Fruit fly (Drosophila melanogaster) whole organism, wandering third instar larva: ENCODE data around the gene CG3434.

Source experiments
- CG32264 ChIP-seq: fragments of 200-800 bp; sonication (Bioruptor generic); optimal IDR thresholded peaks from 2 replicates; lab custom pipeline; 2016; ENCODE audit warnings: missing biosample characterization, missing genetic modification characterization
- CrebA ChIP-seq: fragments of 200-800 bp; sonication (Bioruptor generic); optimal IDR thresholded peaks from 2 replicates; lab custom pipeline; 2016; ENCODE audit warnings: missing biosample characterization, mild to moderate bottlenecking, missing genetic modification characterization, borderline replicate concordance
- Dfd ChIP-seq: fragments of >200 bp; optimal IDR thresholded peaks from 2 replicates; lab custom pipeline; 2017; ENCODE audit warnings: missing biosample characterization, missing genetic modification characterization
- GATAd ChIP-seq: sonication (Bioruptor generic); optimal IDR thresholded peaks from 2 replicates; lab custom pipeline; 2016; ENCODE audit warnings: missing biosample characterization, missing genetic modification characterization
- HLH106 ChIP-seq: fragments of 200-800 bp; optimal IDR thresholded peaks from 3 replicates; lab custom pipeline; 2019; ENCODE audit warnings: missing biosample characterization, mild to moderate bottlenecking, missing genetic modification characterization, moderate library complexity
- Hnf4 ChIP-seq: fragments of 200-800 bp; sonication (Bioruptor generic); optimal IDR thresholded peaks from 2 replicates; lab custom pipeline; 2016; ENCODE audit warnings: missing biosample characterization, mild to moderate bottlenecking, missing genetic modification characterization
- Hr78 ChIP-seq: fragments of >200 bp; optimal IDR thresholded peaks from 2 replicates; lab custom pipeline; 2017; ENCODE audit warnings: missing biosample characterization, missing genetic modification characterization
- Jra ChIP-seq: sonication (Bioruptor generic); optimal IDR thresholded peaks from 2 replicates; lab custom pipeline; 2016; ENCODE audit warnings: missing biosample characterization, missing genetic modification characterization
- Myc ChIP-seq: fragments of >200 bp; optimal IDR thresholded peaks from 2 replicates; lab custom pipeline; 2017
- N ChIP-seq: fragments of >200 bp; optimal IDR thresholded peaks from 2 replicates; lab custom pipeline; 2018; ENCODE audit warnings: missing biosample characterization, missing external identifiers, missing genetic modification characterization
- OdsH ChIP-seq: fragments of 200-800 bp; sonication (Bioruptor generic); optimal IDR thresholded peaks from 2 replicates; lab custom pipeline; 2016; ENCODE audit warnings: missing biosample characterization, mild to moderate bottlenecking, missing genetic modification characterization
- Rel ChIP-seq, 2 experiments: fragments of 200-800 bp; sonication (Bioruptor generic) in 1 of 2; optimal IDR thresholded peaks; 2 replicates in 1 of 2; 3 replicates in 1 of 2; lab custom pipeline; 2016 to 2019; ENCODE audit warnings: mild to moderate bottlenecking in 2 of 2, missing biosample characterization in 2 of 2, missing genetic modification characterization in 2 of 2, moderate library complexity in 1 of 2
- Sp1 ChIP-seq: fragments of 200-800 bp; sonication (Bioruptor generic); optimal IDR thresholded peaks from 3 replicates; lab custom pipeline; 2019; ENCODE audit warnings: missing biosample characterization, mild to moderate bottlenecking, missing genetic modification characterization, moderate library complexity
- Vsx2 ChIP-seq: fragments of 200-300, 225-300 bp; sonication (Bioruptor generic); optimal IDR thresholded peaks from 2 replicates; lab custom pipeline; 2018; ENCODE audit warnings: missing biosample characterization, missing genetic modification characterization; ENCODE audit not compliant: partially characterized antibody
- br ChIP-seq: fragments of 200-800 bp; sonication (Bioruptor generic); optimal IDR thresholded peaks from 2 replicates; lab custom pipeline; 2016; ENCODE audit warnings: missing biosample characterization, missing genetic modification characterization
- brk ChIP-seq: fragments of 200-800 bp; sonication (Bioruptor generic); optimal IDR thresholded peaks from 2 replicates; lab custom pipeline; 2016; ENCODE audit warnings: missing biosample characterization, mild to moderate bottlenecking, missing genetic modification characterization
- dl ChIP-seq, 2 experiments: fragments of 175-275, 200-275 bp in 1 of 2; fragments of 200-275 bp in 1 of 2; sonication (Bioruptor generic); optimal IDR thresholded peaks; lab custom pipeline; 2018; ENCODE audit warnings: mild to moderate bottlenecking in 2 of 2, missing biosample characterization in 2 of 2, missing genetic modification characterization in 2 of 2, moderate library complexity in 2 of 2; ENCODE audit not compliant: partially characterized antibody in 2 of 2, insufficient read depth in 1 of 2
- dmrt93B ChIP-seq: fragments of 200-800 bp; sonication (Bioruptor generic); optimal IDR thresholded peaks from 2 replicates; lab custom pipeline; 2018; ENCODE audit warnings: missing biosample characterization, mild to moderate bottlenecking, missing genetic modification characterization
- dsf ChIP-seq: sonication (Bioruptor generic); optimal IDR thresholded peaks from 2 replicates; lab custom pipeline; 2016; ENCODE audit warnings: missing biosample characterization, missing genetic modification characterization, borderline replicate concordance
- foxo ChIP-seq, 2 experiments: fragments of 200-800 bp; sonication (Bioruptor generic); optimal IDR thresholded peaks; 2 replicates in 1 of 2; 3 replicates in 1 of 2; lab custom pipeline; 2016 to 2017; ENCODE audit warnings: missing biosample characterization in 2 of 2, missing genetic modification characterization in 2 of 2
- fru ChIP-seq: fragments of 200-800 bp; sonication (Bioruptor generic); optimal IDR thresholded peaks from 3 replicates; lab custom pipeline; 2016; ENCODE audit warnings: missing biosample characterization, mild to moderate bottlenecking, missing genetic modification characterization
- h ChIP-seq: fragments of 200-800 bp; sonication (Bioruptor generic); optimal IDR thresholded peaks from 3 replicates; lab custom pipeline; 2016; ENCODE audit warnings: missing biosample characterization, mild to moderate bottlenecking, missing genetic modification characterization
- jim ChIP-seq: fragments of 175-275, 200-325 bp; sonication (Bioruptor generic); optimal IDR thresholded peaks from 2 replicates; lab custom pipeline; 2016; ENCODE audit warnings: missing biosample characterization, mild to moderate bottlenecking, missing genetic modification characterization
- pan ChIP-seq: fragments of >200 bp; optimal IDR thresholded peaks from 2 replicates; lab custom pipeline; 2017
- psq ChIP-seq: fragments of 200-800 bp; sonication (Bioruptor generic); optimal IDR thresholded peaks from 3 replicates; lab custom pipeline; 2017; ENCODE audit warnings: missing biosample characterization, mild to moderate bottlenecking, missing genetic modification characterization, moderate library complexity
- sage ChIP-seq: fragments of 200-800 bp; sonication (Bioruptor generic); optimal IDR thresholded peaks from 2 replicates; lab custom pipeline; 2016; ENCODE audit warnings: missing biosample characterization, mild to moderate bottlenecking, missing genetic modification characterization
- woc ChIP-seq: sonication (Bioruptor generic); optimal IDR thresholded peaks from 2 replicates; lab custom pipeline; 2016; ENCODE audit warnings: missing biosample characterization, mild to moderate bottlenecking, missing genetic modification characterization

CG3434 gene

DNA sequence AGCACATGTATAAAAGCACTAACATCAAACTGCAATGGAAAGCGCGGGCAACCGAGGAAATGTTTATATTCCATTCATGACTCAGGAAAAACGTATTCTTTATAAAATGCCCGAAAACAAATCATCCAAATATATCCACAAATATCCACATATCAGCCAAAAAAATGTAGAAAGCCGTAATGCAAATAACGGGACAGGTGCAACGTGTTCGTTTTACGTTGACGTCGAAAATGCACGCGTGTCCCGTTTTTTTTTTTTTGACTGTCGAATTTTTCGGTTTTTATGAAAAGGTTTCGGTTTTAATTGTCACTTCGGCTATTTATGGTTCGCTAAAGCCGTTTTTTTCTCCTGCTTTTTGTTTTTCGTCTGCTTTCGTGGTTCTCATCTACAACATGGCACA lies 43.9 kb upstream of the CG3434 start:
- TF ChIP-seq jim (GFP tag; lab: Kevin White, UChicago) (no peak), Hr78 (GFP tag; lab: Kevin White, UChicago) (no peak), N (no peak), sage (GFP tag; lab: Kevin White, UChicago) (no peak), CrebA (GFP tag; lab: Kevin White, UChicago) (no peak), foxo (GFP tag; optimal IDR thresholded peaks at IDR 0.05; lab: Kevin White, UChicago) (no peak), dsf (GFP tag; lab: Kevin White, UChicago) (no peak)

dm6 chr3L:9503552-9504317 lies 43.1 kb upstream of the CG3434 start:
- no peak for TF ChIP-seq pan (lab: Kevin White, UChicago)
- peak; percentile 18 for TF ChIP-seq fru (GFP tag; lab: Kevin White, UChicago)
- TF ChIP-seq foxo (GFP tag; optimal IDR thresholded peaks at IDR 0.05; lab: Kevin White, UChicago): peak in 1 of 2 experiments; percentile 10
- TF ChIP-seq Sp1 (GFP tag; lab: Kevin White, UChicago): no peak
- no peak for TF ChIP-seq Jra (GFP tag; lab: Kevin White, UChicago)
- peak; percentile 52 for TF ChIP-seq h (GFP tag; lab: Kevin White, UChicago)
- TF ChIP-seq, all 38 proteins: peak for 3

DNA sequence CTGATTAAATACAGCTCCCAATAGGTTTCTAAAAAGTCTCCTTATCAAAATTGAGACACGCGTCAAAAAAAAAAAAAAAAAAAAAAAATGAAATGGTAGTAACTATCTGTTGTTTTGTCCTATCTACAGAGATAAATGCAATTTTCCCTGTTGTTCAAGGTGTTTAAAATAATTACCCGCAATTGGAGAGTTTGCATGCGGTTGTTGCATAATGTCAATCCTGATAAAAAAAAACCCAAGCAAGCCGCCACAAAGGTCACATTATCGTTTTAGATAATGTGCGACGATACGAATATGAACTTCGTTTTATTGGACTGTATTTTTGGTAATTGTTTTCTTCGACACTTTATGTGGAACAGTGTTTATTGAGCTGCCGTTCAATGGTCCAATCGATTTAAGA lies 42.3 kb upstream of the CG3434 start:
- TF ChIP-seq GATAd (GFP tag; lab: Kevin White, UChicago) (no peak), N (no peak), Jra (GFP tag; lab: Kevin White, UChicago) (no peak), HLH106 (tag; lab: Kevin White, UChicago) (no peak), Dfd (GFP tag; lab: Kevin White, UChicago) (no peak), Hr78 (GFP tag; lab: Kevin White, UChicago) (no peak), OdsH (GFP tag; lab: Kevin White, UChicago) (no peak), CG32264 (GFP tag; lab: Kevin White, UChicago) (no peak), Vsx2 (no peak), brk (GFP tag; lab: Kevin White, UChicago) (no peak), Myc (lab: Kevin White, UChicago) (no peak)

dm6 chr3L:9502294-9502693 lies 41.7 kb upstream of the CG3434 start:
- TF ChIP-seq foxo (GFP tag; optimal IDR thresholded peaks at IDR 0.05; lab: Kevin White, UChicago) (no peak), jim (GFP tag; lab: Kevin White, UChicago) (no peak), OdsH (GFP tag; lab: Kevin White, UChicago) (no peak), GATAd (GFP tag; lab: Kevin White, UChicago) (no peak), br (GFP tag; lab: Kevin White, UChicago) (no peak), Myc (lab: Kevin White, UChicago) (no peak), h (GFP tag; lab: Kevin White, UChicago) (no peak), CG32264 (GFP tag; lab: Kevin White, UChicago) (no peak), HLH106 (tag; lab: Kevin White, UChicago) (no peak), dl (GFP tag; optimal IDR thresholded peaks at IDR 0.05; lab: Kevin White, UChicago; ENCODE audit: insufficient read depth in 1 of 2, partially characterized antibody in 2 of 2) (no peak), Jra (GFP tag; lab: Kevin White, UChicago) (no peak), dmrt93B (GFP tag; lab: Kevin White, UChicago) (no peak), sage (GFP tag; lab: Kevin White, UChicago) (no peak), Hnf4 (GFP tag; lab: Kevin White, UChicago) (no peak), Rel (GFP tag; optimal IDR thresholded peaks at IDR 0.05; lab: Kevin White, UChicago) (no peak), Rel (tag; optimal IDR thresholded peaks at IDR 0.05; lab: Kevin White, UChicago) (no peak), fru (GFP tag; lab: Kevin White, UChicago) (no peak), woc (GFP tag; lab: Kevin White, UChicago) (no peak), Sp1 (GFP tag; lab: Kevin White, UChicago) (no peak), Vsx2 (no peak)

DNA sequence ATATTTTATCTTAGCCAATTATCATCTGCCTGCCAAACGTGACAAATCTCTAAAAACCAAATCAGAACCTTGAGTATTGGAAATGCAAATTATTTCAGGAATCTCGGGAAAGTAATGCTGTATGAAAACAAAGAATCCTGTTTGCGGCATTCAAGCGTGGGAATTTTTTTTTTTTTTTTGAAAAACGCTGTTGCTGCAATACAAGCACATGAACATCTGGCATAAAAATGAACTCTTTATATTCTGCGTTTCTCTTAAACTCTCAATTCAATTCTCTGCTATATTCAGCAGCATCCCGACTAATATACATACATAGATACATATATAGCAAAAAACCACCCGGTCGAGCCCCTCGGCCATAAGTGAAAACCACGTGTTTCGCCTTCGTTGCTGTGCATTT lies 40.7 kb upstream of the CG3434 start:
- TF ChIP-seq fru (GFP tag; lab: Kevin White, UChicago) (no peak), h (GFP tag; lab: Kevin White, UChicago) (no peak), psq (GFP tag; lab: Kevin White, UChicago) (no peak), Rel (GFP tag; optimal IDR thresholded peaks at IDR 0.05; lab: Kevin White, UChicago) (no peak), Rel (tag; optimal IDR thresholded peaks at IDR 0.05; lab: Kevin White, UChicago) (no peak), pan (lab: Kevin White, UChicago) (no peak), brk (GFP tag; lab: Kevin White, UChicago) (no peak)
